Fruit fly (Drosophila melanogaster): ENCODE measurements around the gene Yod1.
A peak's percentile ranks its signal among the peaks of the same experiment; 100 is the strongest.

The Yod1 gene

dm6 chr3L:5133704-5134430 is at the start of gene Yod1 (continued):
- peak; percentile 56; the same call in 2 of the 3 replicates for TF ChIP-seq Doc3 (GFP tag; IDR thresholded peaks at IDR 0.05; ENCODE audit: partially characterized antibody)
- no peak for TF ChIP-seq CG17912 (GFP tag; optimal IDR thresholded peaks at IDR 0.05)
- no peak for TF ChIP-seq CG1024 (GFP tag; IDR thresholded peaks at IDR 0.05)
- TF ChIP-seq Vsx1 (GFP tag; optimal IDR thresholded peaks at IDR 0.05) = peak; percentile 35
- no peak for TF ChIP-seq da (GFP tag; optimal IDR thresholded peaks at IDR 0.05)
- TF ChIP-seq nerfin-2 (GFP tag; IDR thresholded peaks at IDR 0.05; ENCODE audit: partially characterized antibody) = peak; percentile 69; the same call in 1 of the 2 replicates
- TF ChIP-seq pum (GFP tag; optimal IDR thresholded peaks at IDR 0.05) = no peak
- TF ChIP-seq CG1603 (tag; optimal IDR thresholded peaks at IDR 0.05) = no peak
- TF ChIP-seq dmrt99B (tag; optimal IDR thresholded peaks at IDR 0.05) = no peak
- TF ChIP-seq hth (optimal IDR thresholded peaks at IDR 0.05) = no peak
- TF ChIP-seq CG11560 (tag; IDR thresholded peaks at IDR 0.05) = peak; percentile 96
- TF ChIP-seq corto (GFP tag; optimal IDR thresholded peaks at IDR 0.05) = no peak
- no peak for TF ChIP-seq fd3F (GFP tag; optimal IDR thresholded peaks at IDR 0.05)
- peak; percentile 64 for TF ChIP-seq CG15514 (GFP tag; optimal IDR thresholded peaks at IDR 0.05)
- TF ChIP-seq pita (GFP tag; optimal IDR thresholded peaks at IDR 0.05) = no peak
- no peak for TF ChIP-seq CG7745 (tag; optimal IDR thresholded peaks at IDR 0.05)
- TF ChIP-seq onecut (GFP tag; IDR thresholded peaks at IDR 0.05) = 0 out of 2 replicates have a peak, but pooled peaks have one; percentile 23
- peak; percentile 68 for TF ChIP-seq BEAF-32 (GFP tag; optimal IDR thresholded peaks at IDR 0.05)
- TF ChIP-seq CG8924 (tag; optimal IDR thresholded peaks at IDR 0.05) = peak; percentile 40
- TF ChIP-seq exex (tag; optimal IDR thresholded peaks at IDR 0.05) = peak; percentile 16
- TF ChIP-seq CG3726 (GFP tag; IDR thresholded peaks at IDR 0.05) = no peak
- no peak for TF ChIP-seq vvl (GFP tag; IDR thresholded peaks at IDR 0.05)
- TF ChIP-seq CG4820 (GFP tag; optimal IDR thresholded peaks at IDR 0.05) = no peak
- no peak for TF ChIP-seq CG15011 (GFP tag; optimal IDR thresholded peaks at IDR 0.05)
- TF ChIP-seq CG7271 (tag; optimal IDR thresholded peaks at IDR 0.05) = no peak
- TF ChIP-seq sens (GFP tag) = peak; percentile 75
- no peak for TF ChIP-seq CG3065 (GFP tag; optimal IDR thresholded peaks at IDR 0.05)
- TF ChIP-seq CG4360 (GFP tag; IDR thresholded peaks at IDR 0.05) = peak; percentile 42; the same call in 1 of the 2 replicates
- no peak for TF ChIP-seq CG6683 (GFP tag; optimal IDR thresholded peaks at IDR 0.05)
- TF ChIP-seq CG1602 (GFP tag; optimal IDR thresholded peaks at IDR 0.05) = no peak
- no peak for TF ChIP-seq CG8290 (GFP tag; optimal IDR thresholded peaks at IDR 0.05)
- TF ChIP-seq CG8290 (tag; optimal IDR thresholded peaks at IDR 0.05) = no peak
- no peak for TF ChIP-seq CG8765 (GFP tag; IDR thresholded peaks at IDR 0.05)
- TF ChIP-seq CG8359 (GFP tag; optimal IDR thresholded peaks at IDR 0.05; ENCODE audit: borderline replicate concordance) = no peak
- TF ChIP-seq sqz (GFP tag; optimal IDR thresholded peaks at IDR 0.05) = peak; percentile 69
- no peak for TF ChIP-seq CG4404 (GFP tag; IDR thresholded peaks at IDR 0.05)
- no peak for TF ChIP-seq CG33213 (GFP tag; optimal IDR thresholded peaks at IDR 0.05)
- peak; percentile 91 for TF ChIP-seq HLH4C (GFP tag; IDR thresholded peaks at IDR 0.05; ENCODE audit: partially characterized antibody)
- no peak for TF ChIP-seq bigmax (GFP tag; optimal IDR thresholded peaks at IDR 0.05)
- TF ChIP-seq HLH54F (GFP tag; optimal IDR thresholded peaks at IDR 0.05) = no peak
- no peak for TF ChIP-seq CG2202 (tag; optimal IDR thresholded peaks at IDR 0.05)
- peak; percentile 78 for TF ChIP-seq CG14710 (tag; optimal IDR thresholded peaks at IDR 0.05)
- TF ChIP-seq nom (GFP tag; optimal IDR thresholded peaks at IDR 0.05) = peak; percentile 2
- TF ChIP-seq Nf-YC (tag; optimal IDR thresholded peaks at IDR 0.05) = peak; percentile 17
- no peak for TF ChIP-seq repo (GFP tag; optimal IDR thresholded peaks at IDR 0.05)
- TF ChIP-seq CG10543 (GFP tag; optimal IDR thresholded peaks at IDR 0.05) = no peak
- peak; percentile 62; the same call in 1 of the 3 replicates for TF ChIP-seq CG14860 (GFP tag; IDR thresholded peaks at IDR 0.05; ENCODE audit: partially characterized antibody)
- TF ChIP-seq CG14050 (GFP tag; IDR thresholded peaks at IDR 0.05) = no peak
- no peak for TF ChIP-seq Spps (tag; optimal IDR thresholded peaks at IDR 0.05)

Measured in whole organism, embryonic.